Worm (Caenorhabditis elegans): ENCODE measurements around the gene zhit-2.

DNA sequence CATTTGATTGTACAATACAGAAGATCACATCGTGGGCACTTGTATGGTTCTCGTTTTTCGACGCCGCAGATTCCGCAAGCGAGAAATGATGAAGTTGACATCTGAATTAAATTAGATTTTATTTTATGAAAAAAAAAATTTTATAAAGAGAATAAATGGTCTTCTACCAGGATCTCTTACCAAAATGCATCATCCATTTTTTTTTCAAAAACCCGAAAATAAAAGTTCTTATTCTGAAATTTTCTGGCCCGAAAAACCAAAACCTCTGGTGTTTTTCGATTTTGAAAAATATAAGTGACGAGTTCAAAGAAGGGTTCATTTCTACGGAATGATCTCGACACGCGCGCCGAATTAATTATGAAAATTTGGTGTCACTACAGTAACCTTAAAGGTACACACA lies at the start of gene zhit-2:
- TF ChIP-seq pbrm-1 (GFP tag; IDR thresholded peaks at IDR 0.05) (no peak), sdz-38 (tag; optimal IDR thresholded peaks at IDR 0.05) (no peak), gei-17 (GFP tag; optimal IDR thresholded peaks at IDR 0.05) (no peak), efl-1 (GFP tag; optimal IDR thresholded peaks at IDR 0.05) (no peak), F22D6.2 (tag; optimal IDR thresholded peaks at IDR 0.05) (no peak), ztf-18 (tag; optimal IDR thresholded peaks at IDR 0.05) (no peak), unc-62 (GFP tag; optimal IDR thresholded peaks at IDR 0.05) (no peak), sptf-2 (GFP tag; optimal IDR thresholded peaks at IDR 0.05) (no peak), F49E8.2 (tag; optimal IDR thresholded peaks at IDR 0.05; ENCODE audit: insufficient read depth) (no peak), lin-35 (GFP tag; optimal IDR thresholded peaks at IDR 0.05) (no peak), Y56A3A.18 (GFP tag; IDR thresholded peaks at IDR 0.05) (no peak), hmg-20 (GFP tag; IDR thresholded peaks at IDR 0.05) (no peak)

Data from whole organism, young adult.